Fruit fly (Drosophila melanogaster) whole organism, prepupa: Measurements from ENCODE around the gene Polr2F.

Experiments
- CG3032 ChIP-seq: fragments of 200-800 bp; optimal IDR thresholded peaks from 2 replicates; lab custom pipeline; 2019; ENCODE audit warnings: missing biosample characterization, mild to moderate bottlenecking, missing genetic modification characterization, moderate library complexity
- CG34406 ChIP-seq: fragments of 200-800 bp; sonication (Bioruptor generic); optimal IDR thresholded peaks from 3 replicates; lab custom pipeline; 2016; ENCODE audit warnings: missing biosample characterization, missing genetic modification characterization
- Ets96B ChIP-seq: fragments of 200-800 bp; optimal IDR thresholded peaks from 2 replicates; lab custom pipeline; 2019; ENCODE audit warnings: missing biosample characterization, mild to moderate bottlenecking, missing genetic modification characterization, moderate library complexity
- achi ChIP-seq: fragments of 200-800 bp; sonication (Bioruptor generic); optimal IDR thresholded peaks from 3 replicates; lab custom pipeline; 2016; ENCODE audit warnings: missing biosample characterization, missing genetic modification characterization
- esn ChIP-seq: fragments of 200-800 bp; sonication (Bioruptor generic); optimal IDR thresholded peaks from 2 replicates; lab custom pipeline; 2016; ENCODE audit warnings: missing biosample characterization, mild to moderate bottlenecking, missing genetic modification characterization, moderate library complexity
- fd85E ChIP-seq: fragments of 200-800 bp; sonication (Bioruptor generic); optimal IDR thresholded peaks from 3 replicates; lab custom pipeline; 2016; ENCODE audit warnings: missing biosample characterization, missing genetic modification characterization

- TF ChIP-seq esn (GFP tag; lab: Kevin White, UChicago) (no peak), fd85E (GFP tag; lab: Kevin White, UChicago) (no peak), CG34406 (GFP tag; lab: Kevin White, UChicago) (no peak), CG3032 (tag; lab: Kevin White, UChicago) (no peak), achi (GFP tag; lab: Kevin White, UChicago) (no peak), Ets96B (tag; lab: Kevin White, UChicago) (no peak)
Observed at dm6 chr3R:5395210-5395609, 23.6 kb downstream of the Polr2F start.
